Fruit fly (Drosophila melanogaster): ENCODE data around the gene ymp.

DNA sequence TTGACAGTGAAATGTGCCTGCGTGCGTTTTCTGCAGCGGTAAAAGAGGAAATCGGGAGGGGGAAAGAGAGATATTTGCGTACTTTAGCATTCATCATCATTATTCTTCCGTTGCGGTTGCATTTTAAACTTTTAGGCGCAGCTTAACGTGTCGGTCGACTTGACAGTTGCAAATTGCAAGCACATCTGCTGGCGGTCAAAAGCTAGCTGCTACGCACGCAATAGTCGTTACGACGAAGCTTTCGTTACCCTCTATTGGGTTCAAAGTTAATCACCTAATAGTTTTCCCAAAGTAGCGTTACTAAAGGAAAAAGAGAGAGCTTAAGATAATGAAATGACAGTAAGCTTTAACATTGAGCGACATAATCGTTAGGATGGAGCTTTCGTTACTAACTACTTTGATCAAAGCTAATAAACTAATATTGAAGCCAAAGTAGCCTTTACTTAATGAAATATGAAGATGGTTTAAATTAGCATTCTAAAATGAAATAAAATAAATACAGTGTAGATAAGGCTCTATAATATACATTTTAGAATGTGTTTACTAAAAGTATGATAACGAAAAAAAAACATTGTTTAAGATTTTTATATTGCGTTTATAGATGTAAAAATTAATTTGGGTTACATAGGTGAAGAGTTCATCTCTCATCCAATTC is 43.3 kb upstream of the ymp start:
- TF ChIP-seq br (GFP tag; optimal IDR thresholded peaks at IDR 0.05) (no peak), h (GFP tag; optimal IDR thresholded peaks at IDR 0.05) (no peak), psq (GFP tag; optimal IDR thresholded peaks at IDR 0.05) (no peak), usp (GFP tag; optimal IDR thresholded peaks at IDR 0.05) (no peak)
